Fruit fly (Drosophila melanogaster) whole organism, embryonic: ENCODE data around the gene Efhc1.1.

ENCODE experiments used
- Blimp-1 ChIP-seq: fragments of 200-800 bp; sonication (Bioruptor generic); optimal IDR thresholded peaks from 3 replicates; lab custom pipeline; 2018; ENCODE audit warnings: missing biosample characterization, missing genetic modification characterization, mild to moderate bottlenecking, moderate library complexity, missing genetic modification reagents
- CG1024 ChIP-seq: fragments of 200-800 bp; sonication (Bioruptor generic); IDR thresholded peaks from 2 replicates; pipeline ENCODE4 v1.3.6; 2022; ENCODE audit warnings: missing biosample characterization, missing genetic modification characterization
- CG10366 ChIP-seq: fragments of 200-800 bp; sonication (Bioruptor generic); IDR thresholded peaks from 2 replicates; pipeline ENCODE4 v1.3.6; 2022; ENCODE audit warnings: missing biosample characterization, missing genetic modification characterization
- CG10543 ChIP-seq: fragments of 200-800 bp; sonication (Bioruptor generic); optimal IDR thresholded peaks from 3 replicates; lab custom pipeline; 2017; ENCODE audit warnings: missing biosample characterization, mild to moderate bottlenecking, missing genetic modification characterization, moderate library complexity
- CG12391 ChIP-seq: fragments of 200-800 bp; sonication (Bioruptor generic); optimal IDR thresholded peaks from 3 replicates; lab custom pipeline; 2018; ENCODE audit warnings: missing biosample characterization, mild to moderate bottlenecking, missing genetic modification characterization, moderate library complexity
- CG13287 ChIP-seq: fragments of 200-800 bp; sonication (Bioruptor generic); IDR thresholded peaks from 2 replicates; pipeline ENCODE4 v1.3.6; 2022; ENCODE audit warnings: missing biosample characterization, missing genetic modification characterization; ENCODE audit not compliant: partially characterized antibody
- CG13296 ChIP-seq: fragments of 200-800 bp; sonication (Bioruptor generic); optimal IDR thresholded peaks from 3 replicates; lab custom pipeline; 2018; ENCODE audit warnings: missing biosample characterization, mild to moderate bottlenecking, missing genetic modification characterization
- CG14667 ChIP-seq: fragments of 200-800 bp; sonication (Bioruptor generic); IDR thresholded peaks from 2 replicates; pipeline ENCODE4 v1.3.6; 2022; ENCODE audit warnings: missing biosample characterization, missing genetic modification characterization
- CG14860 ChIP-seq: fragments of 200-800 bp; sonication (Bioruptor generic); IDR thresholded peaks from 3 replicates; pipeline ENCODE4 v1.3.6; 2022; ENCODE audit warnings: missing biosample characterization, missing genetic modification characterization; ENCODE audit not compliant: partially characterized antibody
- CG14965 ChIP-seq: fragments of 200-800 bp; sonication (Bioruptor generic); optimal IDR thresholded peaks from 2 replicates; lab custom pipeline; 2016; ENCODE audit warnings: missing biosample characterization, missing genetic modification characterization, borderline replicate concordance
- CG15269 ChIP-seq: fragments of 200-800 bp; sonication (Bioruptor generic); optimal IDR thresholded peaks from 2 replicates; lab custom pipeline; 2018; ENCODE audit warnings: missing biosample characterization, mild to moderate bottlenecking, missing genetic modification characterization, moderate library complexity
- CG17361 ChIP-seq: fragments of 200-800 bp; sonication (Bioruptor generic); IDR thresholded peaks from 3 replicates; pipeline ENCODE4 v1.3.6; 2022; ENCODE audit warnings: missing biosample characterization, missing genetic modification characterization
- CG18262 ChIP-seq: fragments of 200-800 bp; optimal IDR thresholded peaks from 3 replicates; lab custom pipeline; 2019; ENCODE audit warnings: missing biosample characterization, mild to moderate bottlenecking, missing genetic modification characterization, moderate library complexity
- CG2116 ChIP-seq: fragments of 200-800 bp; sonication (Bioruptor generic); optimal IDR thresholded peaks from 3 replicates; lab custom pipeline; 2018; ENCODE audit warnings: missing biosample characterization, mild to moderate bottlenecking, missing genetic modification characterization
- CG2678 ChIP-seq: fragments of 200-800 bp; sonication (Bioruptor generic); optimal IDR thresholded peaks from 3 replicates; lab custom pipeline; 2019; ENCODE audit warnings: missing biosample characterization, mild to moderate bottlenecking, missing genetic modification characterization, moderate library complexity
- CG2889 ChIP-seq: fragments of 200-800 bp; sonication (Bioruptor generic); IDR thresholded peaks from 3 replicates; pipeline ENCODE4 v1.3.6; 2022; ENCODE audit warnings: missing biosample characterization, missing genetic modification characterization
- CG31388 ChIP-seq: fragments of 200-800 bp; sonication (Bioruptor generic); optimal IDR thresholded peaks from 2 replicates; lab custom pipeline; 2016; ENCODE audit warnings: missing biosample characterization, missing genetic modification characterization
- CG4707 ChIP-seq: fragments of 200-800 bp; sonication (Bioruptor generic); optimal IDR thresholded peaks from 2 replicates; lab custom pipeline; 2018; ENCODE audit warnings: missing biosample characterization, mild to moderate bottlenecking, missing genetic modification characterization, moderate library complexity
- CG8359 ChIP-seq: fragments of 200-800 bp; sonication (Bioruptor generic); optimal IDR thresholded peaks from 2 replicates; lab custom pipeline; 2017; ENCODE audit warnings: missing biosample characterization, mild to moderate bottlenecking, missing genetic modification characterization, borderline replicate concordance
- CG9876 ChIP-seq: fragments of 200-800 bp; sonication (Bioruptor generic); optimal IDR thresholded peaks from 2 replicates; lab custom pipeline; 2016; ENCODE audit warnings: missing biosample characterization, missing genetic modification characterization
- CrebB ChIP-seq: fragments of 200-800 bp; sonication (Bioruptor generic); optimal IDR thresholded peaks from 3 replicates; lab custom pipeline; 2018; ENCODE audit warnings: missing biosample characterization, mild to moderate bottlenecking, missing genetic modification characterization
- Dek ChIP-seq: fragments of 200-800 bp; sonication (Bioruptor generic); optimal IDR thresholded peaks from 3 replicates; lab custom pipeline; 2019; ENCODE audit warnings: missing biosample characterization, mild to moderate bottlenecking, missing genetic modification characterization, moderate library complexity
- E2f1 ChIP-seq: fragments of 200-800 bp; sonication (Bioruptor generic); IDR thresholded peaks from 2 replicates; pipeline ENCODE4 v1.3.6; 2022; ENCODE audit warnings: missing biosample characterization, missing genetic modification characterization
- ERR ChIP-seq: fragments of 200-800 bp; sonication (Bioruptor generic); optimal IDR thresholded peaks from 2 replicates; lab custom pipeline; 2016; ENCODE audit warnings: missing biosample characterization, missing genetic modification characterization
- Ets65A ChIP-seq: fragments of 200-800 bp; sonication (Bioruptor generic); peaks from one replicate; lab custom pipeline; 2016; ENCODE audit warnings: missing biosample characterization, missing genetic modification characterization
- Ets97D ChIP-seq: fragments of 200-800 bp; sonication (Bioruptor generic); optimal IDR thresholded peaks from 3 replicates; lab custom pipeline; 2016; ENCODE audit warnings: missing biosample characterization, missing genetic modification characterization
- Hr51 ChIP-seq, 2 experiments: fragments of 200-800 bp; sonication (Bioruptor generic); optimal IDR thresholded peaks; 2 replicates in 1 of 2; 3 replicates in 1 of 2; lab custom pipeline; 2016 to 2018; ENCODE audit warnings: missing biosample characterization in 2 of 2, missing genetic modification characterization in 2 of 2, mild to moderate bottlenecking in 1 of 2, moderate library complexity in 1 of 2
- Hsf ChIP-seq: fragments of 200-800 bp; sonication (Bioruptor generic); optimal IDR thresholded peaks from 3 replicates; lab custom pipeline; 2016; ENCODE audit warnings: missing biosample characterization, missing genetic modification characterization
- MESR4 ChIP-seq: fragments of 200-800 bp; sonication (Bioruptor generic); optimal IDR thresholded peaks from 2 replicates; lab custom pipeline; 2018; ENCODE audit warnings: missing biosample characterization, mild to moderate bottlenecking, missing genetic modification characterization, moderate library complexity
- NC2α ChIP-seq: fragments of 200-800 bp; sonication (Bioruptor generic); optimal IDR thresholded peaks from 2 replicates; lab custom pipeline; 2016; ENCODE audit warnings: missing biosample characterization, missing genetic modification characterization
- Opbp ChIP-seq: fragments of 200-800 bp; sonication (Bioruptor generic); IDR thresholded peaks from 3 replicates; pipeline ENCODE4 v1.3.6; 2022; ENCODE audit warnings: missing biosample characterization, missing genetic modification characterization; ENCODE audit not compliant: partially characterized antibody
- Ptx1 ChIP-seq: fragments of 200-800 bp; sonication (Bioruptor generic); IDR thresholded peaks from 2 replicates; pipeline ENCODE4 v1.3.6; 2022; ENCODE audit warnings: missing biosample characterization, missing genetic modification characterization
- Sin3A ChIP-seq: fragments of >200 bp; optimal IDR thresholded peaks from 2 replicates; lab custom pipeline; 2018
- cad ChIP-seq: fragments of >200 bp; optimal IDR thresholded peaks from 2 replicates; lab custom pipeline; 2017; ENCODE audit warnings: missing biosample characterization, missing genetic modification characterization
- corto ChIP-seq: fragments of 200-800 bp; sonication (Bioruptor generic); optimal IDR thresholded peaks from 2 replicates; lab custom pipeline; 2016; ENCODE audit warnings: missing biosample characterization, mild to moderate bottlenecking, missing genetic modification characterization, moderate library complexity
- da ChIP-seq: fragments of 200-800 bp; sonication (Bioruptor generic); optimal IDR thresholded peaks from 2 replicates; lab custom pipeline; 2016; ENCODE audit warnings: missing biosample characterization, missing genetic modification characterization
- esg ChIP-seq: fragments of 200-800 bp; sonication (Bioruptor generic); conservative IDR thresholded peaks from 2 replicates; pipeline ENCODE4 v1.3.6; 2022; ENCODE audit warnings: missing biosample characterization, missing genetic modification characterization
- grn ChIP-seq: fragments of 200-800 bp; sonication (Bioruptor generic); optimal IDR thresholded peaks from 3 replicates; lab custom pipeline; 2017; ENCODE audit warnings: missing biosample characterization, missing genetic modification characterization
- ham ChIP-seq: fragments of 200-800 bp; sonication (Bioruptor generic); IDR thresholded peaks from 2 replicates; pipeline ENCODE4 v1.3.6; 2022; ENCODE audit warnings: missing biosample characterization, missing genetic modification characterization
- hth ChIP-seq: fragments of >200 bp; optimal IDR thresholded peaks from 2 replicates; lab custom pipeline; 2017; ENCODE audit warnings: inconsistent platforms
- inv ChIP-seq: fragments of 200-800 bp; sonication (Bioruptor generic); IDR thresholded peaks from 2 replicates; pipeline ENCODE4 v1.3.6; 2022; ENCODE audit warnings: missing biosample characterization, missing genetic modification characterization; ENCODE audit not compliant: partially characterized antibody
- pan ChIP-seq, 4 experiments: fragments of >200 bp in 3 of 4; fragments of 200-800 bp in 1 of 4; sonication (Bioruptor generic) in 1 of 4; optimal IDR thresholded peaks in 3 of 4; IDR thresholded peaks in 1 of 4; 2 replicates each; pipeline versions ENCODE4 v1.3.6 to Lab custom; 2017 to 2022; ENCODE audit warnings: missing biosample characterization in 2 of 4, missing genetic modification characterization in 2 of 4, mixed read lengths in 1 of 4
- pros ChIP-seq: fragments of 200-800 bp; sonication (Bioruptor generic); optimal IDR thresholded peaks from 3 replicates; lab custom pipeline; 2019; ENCODE audit warnings: missing biosample characterization, mild to moderate bottlenecking, missing genetic modification characterization, moderate library complexity
- row ChIP-seq: fragments of 200-800 bp; sonication (Bioruptor generic); IDR thresholded peaks from 3 replicates; pipeline ENCODE4 v1.3.6; 2022; ENCODE audit warnings: missing biosample characterization, missing genetic modification characterization
- schlank ChIP-seq: fragments of 200-800 bp; sonication (Bioruptor generic); optimal IDR thresholded peaks from 2 replicates; lab custom pipeline; 2018; ENCODE audit warnings: missing biosample characterization, mild to moderate bottlenecking, missing genetic modification characterization
- slbo ChIP-seq: fragments of 200-800 bp; sonication (Bioruptor generic); IDR thresholded peaks from 2 replicates; pipeline ENCODE4 v1.3.6; 2022; ENCODE audit warnings: missing biosample characterization, missing genetic modification characterization
- tll ChIP-seq, 2 experiments: fragments of 200-800 bp in 1 of 2; fragments of >200 bp in 1 of 2; sonication (Bioruptor generic) in 1 of 2; optimal IDR thresholded peaks; 2 replicates each; lab custom pipeline; 2017 to 2019; ENCODE audit warnings: missing biosample characterization in 2 of 2, missing genetic modification characterization in 2 of 2, mild to moderate bottlenecking in 1 of 2, moderate library complexity in 1 of 2
- ttk ChIP-seq: fragments of 200-800 bp; sonication (Bioruptor generic); IDR thresholded peaks from 2 replicates; pipeline ENCODE4 v2.1.2; 2022; ENCODE audit warnings: missing biosample characterization, missing genetic modification characterization
- vnd ChIP-seq: fragments of 200-800 bp; sonication (Bioruptor generic); IDR thresholded peaks from 3 replicates; pipeline ENCODE4 v1.3.6; 2022; ENCODE audit warnings: missing biosample characterization, missing genetic modification characterization; ENCODE audit not compliant: partially characterized antibody
- wek ChIP-seq: fragments of 200-800 bp; sonication (Bioruptor generic); optimal IDR thresholded peaks from 3 replicates; lab custom pipeline; 2018; ENCODE audit warnings: missing biosample characterization, mild to moderate bottlenecking, missing genetic modification characterization, moderate library complexity

The Efhc1.1 gene

dm6 chrX:15740288-15740726 is 43.2 kb downstream of the Efhc1.1 start (continued):
- TF ChIP-seq Hsf (GFP tag; lab: Kevin White, UChicago) (peak; percentile 67), Ptx1 (GFP tag; lab: Robert Waterston, UW) (peak; percentile 75), ham (GFP tag; lab: Robert Waterston, UW) (peak; percentile 38; the same call in 1 of the 2 replicates), corto (peak; percentile 22), wek (GFP tag; lab: Kevin White, UChicago) (no peak), esg (GFP tag; lab: Robert Waterston, UW) (peak; percentile 50), CG8359 (GFP tag; lab: Kevin White, UChicago) (no peak), cad (GFP tag; lab: Kevin White, UChicago) (no peak), CG2116 (peak; percentile 26), CG12391 (tag; lab: Kevin White, UChicago) (peak; percentile 69), CG18262 (tag; lab: Kevin White, UChicago) (peak; percentile 53), CG2678 (tag; lab: Kevin White, UChicago) (peak; percentile 84), da (GFP tag; lab: Kevin White, UChicago) (no peak), Blimp-1 (GFP tag; lab: Kevin White, UChicago) (peak; percentile 48), vnd (no peak), Hr51 (GFP tag; optimal IDR thresholded peaks at IDR 0.05; lab: Kevin White, UChicago) (peak; percentile 46 to 72), Ets65A (GFP tag; lab: Kevin White, UChicago) (peak; percentile 60), CG2889 (GFP tag; lab: Robert Waterston, UW) (peak; percentile 59; the same call in 1 of the 3 replicates), MESR4 (GFP tag; lab: Kevin White, UChicago) (no peak), ttk (GFP tag; lab: Robert Waterston, UW) (peak; percentile 55), E2f1 (GFP tag; lab: Robert Waterston, UW) (peak; percentile 72), Dek (peak; percentile 80), pros (no peak), NC2α (GFP tag; lab: Kevin White, UChicago) (no peak), Ets97D (no peak), CG13287 (GFP tag; lab: Robert Waterston, UW) (no peak), CG10366 (GFP tag; lab: Robert Waterston, UW) (peak; percentile 80), CG13296 (GFP tag; lab: Kevin White, UChicago) (peak; percentile 83), grn (GFP tag; lab: Kevin White, UChicago) (peak; percentile 35), CG1024 (GFP tag; lab: Robert Waterston, UW) (0 out of 2 replicates have a peak, but pooled peaks have one; percentile 42), CrebB (tag; lab: Kevin White, UChicago) (peak; percentile 50), slbo (GFP tag; lab: Robert Waterston, UW) (peak; percentile 91), CG10543 (GFP tag; lab: Kevin White, UChicago) (peak; percentile 80), CG14965 (GFP tag; lab: Kevin White, UChicago) (no peak), schlank (tag; lab: Kevin White, UChicago) (peak; percentile 79), hth (lab: Kevin White, UChicago) (no peak), CG4707 (GFP tag; lab: Kevin White, UChicago) (peak; percentile 14), CG15269 (tag; lab: Kevin White, UChicago) (peak; percentile 80), Sin3A (no peak), tll (GFP tag; optimal IDR thresholded peaks at IDR 0.05; lab: Kevin White, UChicago) (no peak), ERR (GFP tag; lab: Kevin White, UChicago) (peak; percentile 26), CG31388 (no peak), CG17361 (GFP tag; lab: Robert Waterston, UW) (peak; percentile 59), CG14860 (GFP tag; lab: Robert Waterston, UW) (no peak), Opbp (no peak), CG14667 (GFP tag; lab: Robert Waterston, UW) (peak; percentile 60), row (GFP tag; lab: Robert Waterston, UW) (peak; percentile 90), pan (optimal IDR thresholded peaks at IDR 0.05; lab: Kevin White, UChicago) (no peak), pan (GFP tag; optimal IDR thresholded peaks at IDR 0.05 in 1 of 2, IDR thresholded peaks at IDR 0.05 in 1 of 2) (peak in 1 of 2 experiments; percentile 84), CG9876 (GFP tag; lab: Kevin White, UChicago) (no peak), inv (GFP tag; lab: Robert Waterston, UW) (no peak)
